Worm (Caenorhabditis elegans) whole organism, young adult: ENCODE data around the gene F38A6.4.

Experiments used
- B0261.1 ChIP-seq: sonication (generic microtip); optimal IDR thresholded peaks from 2 replicates; lab custom pipeline; 2016; ENCODE audit warnings: mild to moderate bottlenecking, missing genetic modification characterization, moderate library complexity, missing compliant biosample characterization
- C06A6.2 ChIP-seq: fragments of 200-800 bp; sonication (Bioruptor generic); conservative IDR thresholded peaks from 2 replicates; pipeline ENCODE4 v1.3.6; 2022; ENCODE audit warnings: missing genetic modification characterization, missing compliant biosample characterization
- D2030.7 ChIP-seq: fragments of 200-800 bp; sonication (Bioruptor generic); IDR thresholded peaks from 2 replicates; pipeline ENCODE4 v1.3.6; 2022; ENCODE audit warnings: missing genetic modification reagents, missing genetic modification characterization, missing compliant biosample characterization
- F22D6.2 ChIP-seq: sonication (generic microtip); optimal IDR thresholded peaks from 2 replicates; lab custom pipeline; 2016; ENCODE audit warnings: mild to moderate bottlenecking, missing genetic modification characterization, missing compliant biosample characterization
- F39B2.1 ChIP-seq: fragments of 200-800 bp; sonication (Bioruptor generic); IDR thresholded peaks from 2 replicates; pipeline ENCODE4 v1.3.6; 2022; ENCODE audit warnings: missing genetic modification reagents, missing genetic modification characterization, missing compliant biosample characterization
- F49E8.2 ChIP-seq: sonication (generic microtip); optimal IDR thresholded peaks from 3 replicates; lab custom pipeline; 2017; ENCODE audit warnings: missing genetic modification characterization, mild to moderate bottlenecking, missing compliant biosample characterization, antibody characterized with exemption, moderate library complexity; ENCODE audit not compliant: insufficient read depth
- F52B5.7 ChIP-seq: sonication (generic microtip); optimal IDR thresholded peaks from 2 replicates; lab custom pipeline; 2016; ENCODE audit warnings: mild to moderate bottlenecking, missing genetic modification characterization, missing compliant biosample characterization
- F55B11.4 ChIP-seq: sonication (generic microtip); optimal IDR thresholded peaks from 2 replicates; lab custom pipeline; 2016; ENCODE audit warnings: missing compliant biosample characterization, missing genetic modification characterization, borderline replicate concordance; ENCODE audit not compliant: insufficient read depth
- K11D2.4 ChIP-seq: fragments of 200-800 bp; sonication (Bioruptor generic); IDR thresholded peaks from 2 replicates; pipeline ENCODE4 v1.3.6; 2022; ENCODE audit warnings: missing genetic modification reagents, missing genetic modification characterization, missing compliant biosample characterization
- K12H6.12 ChIP-seq: fragments of 200-800 bp; sonication (Bioruptor generic); optimal IDR thresholded peaks from 2 replicates; lab custom pipeline; 2018; ENCODE audit warnings: mild to moderate bottlenecking, missing genetic modification characterization, missing compliant biosample characterization
- Y53F4B.3 ChIP-seq: fragments of 200-800 bp; sonication (Bioruptor generic); IDR thresholded peaks from 2 replicates; pipeline ENCODE4 v1.3.6; 2022; ENCODE audit warnings: missing genetic modification reagents, missing genetic modification characterization, missing compliant biosample characterization
- Y79H2A.3 ChIP-seq: fragments of 200-800 bp; sonication (Bioruptor generic); conservative IDR thresholded peaks from 2 replicates; pipeline ENCODE4 v1.3.6; 2022; ENCODE audit warnings: missing genetic modification reagents, missing genetic modification characterization, missing compliant biosample characterization
- Y95B8A.8 ChIP-seq: fragments of 200-800 bp; sonication (Bioruptor generic); IDR thresholded peaks from 2 replicates; pipeline ENCODE4 v1.3.6; 2022; ENCODE audit warnings: missing genetic modification reagents, missing genetic modification characterization, missing compliant biosample characterization
- ama-1 ChIP-seq, 3 experiments: fragments of 150-350 bp in 1 of 3; sonication (generic microtip) in 2 of 3; optimal IDR thresholded peaks; 2 replicates each; lab custom pipeline; 2014 to 2018; ENCODE audit warnings: missing biosample characterization in 2 of 3, missing genetic modification characterization in 2 of 3, missing genetic modification reagents in 2 of 3
- attf-3 ChIP-seq: fragments of 200-800 bp; sonication (Bioruptor generic); conservative IDR thresholded peaks from 2 replicates; pipeline ENCODE4 v1.3.6; 2022; ENCODE audit warnings: missing genetic modification reagents, missing genetic modification characterization, missing compliant biosample characterization
- bed-1 ChIP-seq: fragments of 200-800 bp; sonication (Bioruptor generic); IDR thresholded peaks from 2 replicates; pipeline ENCODE4 v1.3.6; 2022; ENCODE audit warnings: missing genetic modification reagents, missing genetic modification characterization, missing compliant biosample characterization
- ccch-3 ChIP-seq: fragments of 200-800 bp; sonication (Bioruptor generic); optimal IDR thresholded peaks from 2 replicates; lab custom pipeline; 2018; ENCODE audit warnings: mild to moderate bottlenecking, missing genetic modification characterization, missing compliant biosample characterization
- cebp-1 ChIP-seq, 2 experiments: fragments of 200-800 bp in 1 of 2; sonication (Bioruptor generic) in 1 of 2; sonication (generic microtip) in 1 of 2; IDR thresholded peaks in 1 of 2; optimal IDR thresholded peaks in 1 of 2; 2 replicates each; pipeline versions ENCODE4 v1.3.6 to Lab custom; 2017 to 2022; ENCODE audit warnings: missing compliant biosample characterization in 2 of 2, missing genetic modification characterization in 2 of 2, mild to moderate bottlenecking in 1 of 2, missing genetic modification reagents in 1 of 2, moderate library complexity in 1 of 2
- ceh-27 ChIP-seq: fragments of 200-800 bp; sonication (Bioruptor generic); optimal IDR thresholded peaks from 2 replicates; lab custom pipeline; 2018; ENCODE audit warnings: mild to moderate bottlenecking, missing genetic modification characterization, moderate library complexity, missing compliant biosample characterization
- ceh-58 ChIP-seq: fragments of 200-800 bp; sonication (Bioruptor generic); IDR thresholded peaks from 2 replicates; pipeline ENCODE4 v1.3.6; 2022; ENCODE audit warnings: missing genetic modification characterization, missing compliant biosample characterization
- ceh-79 ChIP-seq: sonication (generic microtip); optimal IDR thresholded peaks from 2 replicates; lab custom pipeline; 2017; ENCODE audit warnings: mild to moderate bottlenecking, missing genetic modification characterization, missing compliant biosample characterization
- die-1 ChIP-seq: sonication (generic microtip); optimal IDR thresholded peaks from 2 replicates; lab custom pipeline; 2016; ENCODE audit warnings: missing genotype, mild to moderate bottlenecking, missing genetic modification characterization, missing compliant biosample characterization
- dox-1 ChIP-seq: fragments of 200-800 bp; sonication (Bioruptor generic); IDR thresholded peaks from 2 replicates; pipeline ENCODE4 v1.3.6; 2022; ENCODE audit warnings: missing genetic modification reagents, missing genetic modification characterization, missing compliant biosample characterization
- dpl-1 ChIP-seq: fragments of 150-350 bp; optimal IDR thresholded peaks from 2 replicates; lab custom pipeline; 2014; ENCODE audit warnings: missing biosample characterization, missing genetic modification reagents, missing genetic modification characterization
- efl-1 ChIP-seq: fragments of 150-350 bp; optimal IDR thresholded peaks from 2 replicates; lab custom pipeline; 2014; ENCODE audit warnings: missing biosample characterization, missing genetic modification reagents, missing genetic modification characterization
- egl-18 ChIP-seq: fragments of 200-800 bp; sonication (Bioruptor generic); IDR thresholded peaks from 2 replicates; pipeline ENCODE4 v1.3.6; 2022; ENCODE audit warnings: missing genetic modification reagents, missing genetic modification characterization, missing compliant biosample characterization
- ekl-4 ChIP-seq: fragments of 200-800 bp; sonication (Bioruptor generic); IDR thresholded peaks from 2 replicates; pipeline ENCODE4 v1.3.6; 2022; ENCODE audit warnings: missing genetic modification reagents, missing genetic modification characterization, missing compliant biosample characterization
- ets-4 ChIP-seq: fragments of 200-800 bp; sonication (Bioruptor generic); optimal IDR thresholded peaks from 2 replicates; lab custom pipeline; 2018; ENCODE audit warnings: mild to moderate bottlenecking, missing genetic modification characterization, missing compliant biosample characterization
- hsf-1 ChIP-seq: fragments of 200-800 bp; sonication (Bioruptor generic); IDR thresholded peaks from 2 replicates; pipeline ENCODE4 v1.3.6; 2022; ENCODE audit warnings: missing genetic modification reagents, missing genetic modification characterization, missing compliant biosample characterization
- let-607 ChIP-seq, 2 experiments: fragments of 200-800 bp in 1 of 2; sonication (Bioruptor generic) in 1 of 2; sonication (generic microtip) in 1 of 2; optimal IDR thresholded peaks; 2 replicates each; lab custom pipeline; 2016 to 2018; ENCODE audit warnings: mild to moderate bottlenecking in 2 of 2, missing compliant biosample characterization in 2 of 2, missing genetic modification characterization in 2 of 2, moderate library complexity in 2 of 2, missing genotype in 1 of 2
- lsy-27 ChIP-seq: sonication (generic microtip); optimal IDR thresholded peaks from 2 replicates; lab custom pipeline; 2017; ENCODE audit warnings: missing genetic modification characterization, mild to moderate bottlenecking, missing compliant biosample characterization, antibody characterized with exemption, missing genotype, borderline replicate concordance; ENCODE audit not compliant: insufficient read depth
- madf-10 ChIP-seq: sonication (generic microtip); optimal IDR thresholded peaks from 2 replicates; lab custom pipeline; 2016; ENCODE audit warnings: mild to moderate bottlenecking, missing genetic modification characterization, missing compliant biosample characterization
- mxl-1 ChIP-seq: sonication (generic microtip); optimal IDR thresholded peaks from 2 replicates; lab custom pipeline; 2016; ENCODE audit warnings: missing genetic modification characterization, missing compliant biosample characterization
- nfya-1 ChIP-seq: sonication (generic microtip); optimal IDR thresholded peaks from 2 replicates; lab custom pipeline; 2017; ENCODE audit warnings: antibody characterized with exemption, missing compliant biosample characterization, missing genetic modification characterization, borderline replicate concordance; ENCODE audit not compliant: insufficient read depth
- nhr-120 ChIP-seq: fragments of 200-800 bp; sonication (Bioruptor generic); IDR thresholded peaks from 2 replicates; pipeline ENCODE4 v1.3.6; 2022; ENCODE audit warnings: missing genetic modification characterization, missing compliant biosample characterization
- pbrm-1 ChIP-seq: fragments of 200-800 bp; sonication (Bioruptor generic); IDR thresholded peaks from 2 replicates; pipeline ENCODE4 v1.3.6; 2022; ENCODE audit warnings: missing genetic modification reagents, missing genetic modification characterization, missing compliant biosample characterization
- snpc-1.3 ChIP-seq: sonication (generic microtip); optimal IDR thresholded peaks from 2 replicates; lab custom pipeline; 2017; ENCODE audit warnings: missing genetic modification characterization, mild to moderate bottlenecking, missing compliant biosample characterization, antibody characterized with exemption, moderate library complexity, missing genotype, missing genetic modification reagents; ENCODE audit not compliant: insufficient read depth
- sptf-2 ChIP-seq: fragments of 200-800 bp; sonication (Bioruptor generic); optimal IDR thresholded peaks from 2 replicates; lab custom pipeline; 2018; ENCODE audit warnings: mild to moderate bottlenecking, missing genetic modification characterization, missing compliant biosample characterization
- tbx-9 ChIP-seq: sonication (generic microtip); optimal IDR thresholded peaks from 2 replicates; lab custom pipeline; 2016; ENCODE audit warnings: borderline replicate concordance, missing genetic modification characterization, inconsistent platforms, missing compliant biosample characterization
- tlf-1 ChIP-seq: fragments of 200-800 bp; sonication (Bioruptor generic); optimal IDR thresholded peaks from 2 replicates; lab custom pipeline; 2018; ENCODE audit warnings: mild to moderate bottlenecking, missing genetic modification characterization, missing compliant biosample characterization
- xnd-1 ChIP-seq: sonication (generic microtip); optimal IDR thresholded peaks from 2 replicates; lab custom pipeline; 2016; ENCODE audit warnings: missing genotype, missing genetic modification reagents, missing genetic modification characterization, missing compliant biosample characterization
- ztf-3 ChIP-seq: fragments of 200-800 bp; sonication (Bioruptor generic); optimal IDR thresholded peaks from 2 replicates; lab custom pipeline; 2018; ENCODE audit warnings: mild to moderate bottlenecking, missing genetic modification characterization, missing compliant biosample characterization
- ztf-6 ChIP-seq: fragments of 200-800 bp; sonication (Bioruptor generic); IDR thresholded peaks from 2 replicates; pipeline ENCODE4 v1.3.6; 2022; ENCODE audit warnings: missing genetic modification reagents, missing genetic modification characterization, missing compliant biosample characterization

F38A6.4 gene

ce11 chrV:20775269-20775668 lies at the start of gene F38A6.4:
Gene F38A6.4 (minus strand): TSS chrV:20775369.
- TF ChIP-seq Y79H2A.3 (GFP tag; lab: Robert Waterston, UW) = no peak
- no peak for TF ChIP-seq sptf-2 (GFP tag; lab: Kevin White, UChicago)
- no peak for TF ChIP-seq xnd-1 (tag; lab: Kevin White, UChicago)
- no peak for TF ChIP-seq ets-4 (GFP tag; lab: Kevin White, UChicago)
- no peak for TF ChIP-seq ceh-58
- no peak for TF ChIP-seq ceh-79
- TF ChIP-seq snpc-1.3 (tag; lab: Kevin White, UChicago) = no peak
- TF ChIP-seq ekl-4 (GFP tag; lab: Robert Waterston, UW) = no peak
- no peak for TF ChIP-seq ccch-3
- no peak for TF ChIP-seq nfya-1 (tag; lab: Kevin White, UChicago)
- no peak for TF ChIP-seq F55B11.4 (tag; lab: Kevin White, UChicago)
- TF ChIP-seq lsy-27 = no peak
- TF ChIP-seq, all 124 proteins: peak for 0

ce11 chrV:20820033-20820432 lies 44.9 kb upstream of the F38A6.4 start, which contains the start of gene T03D8.6:
Gene T03D8.6 (minus strand): TSS chrV:20820330.
- TF ChIP-seq bed-1 (GFP tag; lab: Robert Waterston, UW) (no peak), F39B2.1 (no peak), K11D2.4 (no peak)

- no peak for TF ChIP-seq C06A6.2 (GFP tag; lab: Robert Waterston, UW)
- TF ChIP-seq efl-1 = no peak
- no peak for TF ChIP-seq sptf-2 (GFP tag; lab: Kevin White, UChicago)
- no peak for TF ChIP-seq attf-3
- no peak for TF ChIP-seq hsf-1 (GFP tag; lab: Robert Waterston, UW)
- no peak for TF ChIP-seq Y95B8A.8
- TF ChIP-seq ama-1 (optimal IDR thresholded peaks at IDR 0.05; lab: Kevin White, UChicago) = no peak
- TF ChIP-seq ama-1 (GFP tag; optimal IDR thresholded peaks at IDR 0.05; lab: Kevin White, UChicago) = no peak
- no peak for TF ChIP-seq ztf-6 (GFP tag; lab: Robert Waterston, UW)
- no peak for TF ChIP-seq let-607 (tag; optimal IDR thresholded peaks at IDR 0.05; lab: Kevin White, UChicago)
- TF ChIP-seq ets-4 (GFP tag; lab: Kevin White, UChicago) = no peak
- no peak for TF ChIP-seq cebp-1 (GFP tag; IDR thresholded peaks at IDR 0.05; lab: Robert Waterston, UW)
- no peak for TF ChIP-seq cebp-1 (tag; optimal IDR thresholded peaks at IDR 0.05; lab: Kevin White, UChicago)
- TF ChIP-seq ekl-4 (GFP tag; lab: Robert Waterston, UW) = no peak
- no peak for TF ChIP-seq mxl-1 (tag; lab: Kevin White, UChicago)
- TF ChIP-seq F49E8.2 = no peak
- no peak for TF ChIP-seq D2030.7 (GFP tag; lab: Robert Waterston, UW)
- TF ChIP-seq F52B5.7 (tag; lab: Kevin White, UChicago) = no peak
- TF ChIP-seq F22D6.2 (tag; lab: Kevin White, UChicago) = no peak
- TF ChIP-seq dox-1 (GFP tag; lab: Robert Waterston, UW) = no peak
Measured at ce11 chrV:20815842-20816241, 40.7 kb upstream of the F38A6.4 start, which contains the start of gene sshk-1. Gene sshk-1 (plus strand): TSS chrV:20816142.

- TF ChIP-seq attf-3 (no peak), Y95B8A.8 (no peak), dpl-1 (no peak), F22D6.2 (tag; lab: Kevin White, UChicago) (no peak), B0261.1 (tag; lab: Kevin White, UChicago) (no peak), Y53F4B.3 (no peak), pbrm-1 (GFP tag; lab: Robert Waterston, UW) (no peak), ceh-27 (no peak), madf-10 (no peak), tlf-1 (no peak), nhr-120 (no peak), die-1 (tag; lab: Kevin White, UChicago) (no peak), K12H6.12 (tag; lab: Kevin White, UChicago) (no peak), egl-18 (GFP tag; lab: Robert Waterston, UW) (no peak), tbx-9 (tag; lab: Kevin White, UChicago) (no peak), lsy-27 (no peak), ztf-3 (GFP tag; lab: Kevin White, UChicago) (no peak)
Measured at ce11 chrV:20814424-20814823, 39.3 kb upstream of the F38A6.4 start, which contains the start of gene Y44A6D.7. Gene Y44A6D.7 (plus strand): TSS chrV:20814724.
